Fruit fly (Drosophila melanogaster) whole organism, embryonic: ENCODE data around the gene AlkB.

ENCODE experiments used
- Awh ChIP-seq: fragments of 200-800 bp; sonication (Bioruptor generic); IDR thresholded peaks from 2 replicates; pipeline ENCODE4, ENCODE4 v1.3.6; 2022; ENCODE audit warnings: missing biosample characterization, missing genetic modification characterization
- BEAF-32 ChIP-seq: fragments of 200-800 bp; sonication (Bioruptor generic); optimal IDR thresholded peaks from 3 replicates; lab custom pipeline; 2017; ENCODE audit warnings: missing biosample characterization, missing genetic modification characterization, mild to moderate bottlenecking, moderate library complexity, missing genetic modification reagents
- Bgb ChIP-seq: fragments of 200-800 bp; sonication (Bioruptor generic); IDR thresholded peaks from 2 replicates; pipeline ENCODE4 v1.3.6; 2022; ENCODE audit warnings: missing biosample characterization, missing genetic modification characterization; ENCODE audit not compliant: partially characterized antibody
- Bteb2 ChIP-seq: fragments of 200-800 bp; sonication (Bioruptor generic); optimal IDR thresholded peaks from 2 replicates; lab custom pipeline; 2016; ENCODE audit warnings: missing biosample characterization, missing genetic modification characterization
- CG10565 ChIP-seq: fragments of 200-800 bp; sonication (Bioruptor generic); optimal IDR thresholded peaks from 3 replicates; lab custom pipeline; 2016; ENCODE audit warnings: missing biosample characterization, mild to moderate bottlenecking, missing genetic modification characterization
- CG11456 ChIP-seq: fragments of 200-800 bp; sonication (Bioruptor generic); IDR thresholded peaks from 3 replicates; pipeline ENCODE4 v1.3.6; 2022; ENCODE audit warnings: missing biosample characterization, missing genetic modification characterization
- CG11723 ChIP-seq: fragments of 200-800 bp; sonication (Bioruptor generic); optimal IDR thresholded peaks from 2 replicates; lab custom pipeline; 2017; ENCODE audit warnings: missing biosample characterization, mild to moderate bottlenecking, missing genetic modification characterization
- CG12155 ChIP-seq: fragments of 200-800 bp; sonication (Bioruptor generic); optimal IDR thresholded peaks from 3 replicates; lab custom pipeline; 2016; ENCODE audit warnings: missing biosample characterization, missing genetic modification characterization
- CG13287 ChIP-seq: fragments of 200-800 bp; sonication (Bioruptor generic); IDR thresholded peaks from 2 replicates; pipeline ENCODE4 v1.3.6; 2022; ENCODE audit warnings: missing biosample characterization, missing genetic modification characterization; ENCODE audit not compliant: partially characterized antibody
- CG14014 ChIP-seq: fragments of 200-800 bp; sonication (Bioruptor generic); IDR thresholded peaks from 2 replicates; pipeline ENCODE4 v1.3.6; 2022; ENCODE audit warnings: missing biosample characterization, missing genetic modification characterization
- CG14050 ChIP-seq: fragments of 200-800 bp; sonication (Bioruptor generic); IDR thresholded peaks from 3 replicates; pipeline ENCODE4 v1.3.6; 2022; ENCODE audit warnings: missing biosample characterization, missing genetic modification characterization
- CG14710 ChIP-seq: fragments of 200-800 bp; sonication (Bioruptor generic); optimal IDR thresholded peaks from 3 replicates; lab custom pipeline; 2019; ENCODE audit warnings: missing biosample characterization, mild to moderate bottlenecking, missing genetic modification characterization, moderate library complexity
- CG14965 ChIP-seq: fragments of 200-800 bp; sonication (Bioruptor generic); optimal IDR thresholded peaks from 2 replicates; lab custom pipeline; 2016; ENCODE audit warnings: missing biosample characterization, missing genetic modification characterization, borderline replicate concordance
- CG15073 ChIP-seq: fragments of 200-800 bp; sonication (Bioruptor generic); optimal IDR thresholded peaks from 2 replicates; lab custom pipeline; 2016; ENCODE audit warnings: missing biosample characterization, missing genetic modification characterization
- CG15269 ChIP-seq: fragments of 200-800 bp; sonication (Bioruptor generic); optimal IDR thresholded peaks from 2 replicates; lab custom pipeline; 2018; ENCODE audit warnings: missing biosample characterization, mild to moderate bottlenecking, missing genetic modification characterization, moderate library complexity
- CG17328 ChIP-seq: fragments of 200-800 bp; sonication (Bioruptor generic); IDR thresholded peaks from 2 replicates; pipeline ENCODE4 v1.3.6; 2022; ENCODE audit warnings: missing biosample characterization, missing genetic modification characterization
- CG17568 ChIP-seq: fragments of 200-800 bp; sonication (Bioruptor generic); optimal IDR thresholded peaks from 2 replicates; lab custom pipeline; 2018; ENCODE audit warnings: missing biosample characterization, mild to moderate bottlenecking, missing genetic modification characterization, moderate library complexity
- CG18262 ChIP-seq: fragments of 200-800 bp; optimal IDR thresholded peaks from 3 replicates; lab custom pipeline; 2019; ENCODE audit warnings: missing biosample characterization, mild to moderate bottlenecking, missing genetic modification characterization, moderate library complexity
- CG2712 ChIP-seq: fragments of 200-800 bp; optimal IDR thresholded peaks from 3 replicates; lab custom pipeline; 2019; ENCODE audit warnings: missing biosample characterization, mild to moderate bottlenecking, missing genetic modification characterization, moderate library complexity
- CG32772 ChIP-seq: fragments of 200-800 bp; sonication (Bioruptor generic); IDR thresholded peaks from 2 replicates; pipeline ENCODE4 v1.3.6; 2022; ENCODE audit warnings: missing biosample characterization, missing genetic modification characterization
- CG33557 ChIP-seq: fragments of 200-800 bp; sonication (Bioruptor generic); optimal IDR thresholded peaks from 2 replicates; lab custom pipeline; 2019; ENCODE audit warnings: missing biosample characterization, mild to moderate bottlenecking, missing genetic modification characterization, moderate library complexity
- CG3407 ChIP-seq: fragments of 200-800 bp; sonication (Bioruptor generic); optimal IDR thresholded peaks from 2 replicates; lab custom pipeline; 2018; ENCODE audit warnings: missing biosample characterization, mild to moderate bottlenecking, missing genetic modification characterization
- CG3995 ChIP-seq: fragments of 200-800 bp; sonication (Bioruptor generic); optimal IDR thresholded peaks from 3 replicates; lab custom pipeline; 2016; ENCODE audit warnings: missing biosample characterization, missing genetic modification characterization
- CG4282 ChIP-seq: fragments of 200-800 bp; sonication (Bioruptor generic); optimal IDR thresholded peaks from 2 replicates; lab custom pipeline; 2016; ENCODE audit warnings: missing biosample characterization, missing genetic modification characterization
- CG4360 ChIP-seq: fragments of 200-800 bp; sonication (Bioruptor generic); IDR thresholded peaks from 2 replicates; pipeline ENCODE4 v1.3.6; 2022; ENCODE audit warnings: missing biosample characterization, missing genetic modification characterization
- CG6654 ChIP-seq: fragments of 200-800 bp; sonication (Bioruptor generic); optimal IDR thresholded peaks from 2 replicates; lab custom pipeline; 2017; ENCODE audit warnings: missing biosample characterization, mild to moderate bottlenecking, missing genetic modification characterization
- CG6689 ChIP-seq: fragments of 200-800 bp; sonication (Bioruptor generic); IDR thresholded peaks from 2 replicates; pipeline ENCODE4 v1.3.6; 2022; ENCODE audit warnings: missing biosample characterization, missing genetic modification characterization
- CG7271 ChIP-seq: fragments of 200-800 bp; sonication (Bioruptor generic); optimal IDR thresholded peaks from 2 replicates; lab custom pipeline; 2018; ENCODE audit warnings: missing biosample characterization, mild to moderate bottlenecking, missing genetic modification characterization, moderate library complexity
- E2f2 ChIP-seq: fragments of 200-800 bp; sonication (Bioruptor generic); IDR thresholded peaks from 2 replicates; pipeline ENCODE4 v1.3.6; 2022; ENCODE audit warnings: missing biosample characterization, missing genetic modification characterization
- Hr3 ChIP-seq: fragments of 200-800 bp; sonication (Bioruptor generic); optimal IDR thresholded peaks from 3 replicates; lab custom pipeline; 2016; ENCODE audit warnings: missing biosample characterization, missing genetic modification characterization
- Lim3 ChIP-seq: fragments of 200-800 bp; sonication (Bioruptor generic); IDR thresholded peaks from 2 replicates; pipeline ENCODE4 v1.3.6; 2022; ENCODE audit warnings: missing biosample characterization, missing genetic modification characterization
- Mrtf ChIP-seq: fragments of 200-800 bp; sonication (Bioruptor generic); IDR thresholded peaks from 3 replicates; pipeline ENCODE4 v1.3.6; 2022; ENCODE audit warnings: missing biosample characterization, missing genetic modification characterization
- Myb ChIP-seq: fragments of 200-800 bp; sonication (Bioruptor generic); optimal IDR thresholded peaks from 2 replicates; lab custom pipeline; 2016; ENCODE audit warnings: missing biosample characterization, missing genetic modification characterization
- Opbp ChIP-seq: fragments of 200-800 bp; sonication (Bioruptor generic); IDR thresholded peaks from 3 replicates; pipeline ENCODE4 v1.3.6; 2022; ENCODE audit warnings: missing biosample characterization, missing genetic modification characterization; ENCODE audit not compliant: partially characterized antibody
- Spps ChIP-seq: fragments of 200-800 bp; sonication (Bioruptor generic); optimal IDR thresholded peaks from 2 replicates; lab custom pipeline; 2018; ENCODE audit warnings: missing biosample characterization, mild to moderate bottlenecking, missing genetic modification characterization
- Usf ChIP-seq: fragments of 200-800 bp; sonication (Bioruptor generic); optimal IDR thresholded peaks from 2 replicates; lab custom pipeline; 2017; ENCODE audit warnings: missing genotype, missing biosample characterization, missing genetic modification characterization
- abd-A ChIP-seq: fragments of 200-800 bp; sonication (Bioruptor generic); optimal IDR thresholded peaks from 3 replicates; lab custom pipeline; 2019; ENCODE audit warnings: missing biosample characterization, mild to moderate bottlenecking, missing genetic modification characterization, moderate library complexity
- bbx ChIP-seq: fragments of 200-800 bp; sonication (Bioruptor generic); IDR thresholded peaks from 2 replicates; pipeline ENCODE4 v1.3.6; 2022; ENCODE audit warnings: missing biosample characterization, missing genetic modification characterization; ENCODE audit not compliant: partially characterized antibody
- chm ChIP-seq: fragments of 200-800 bp; sonication (Bioruptor generic); IDR thresholded peaks from 2 replicates; pipeline ENCODE4 v1.3.6; 2022; ENCODE audit warnings: missing biosample characterization, missing genetic modification characterization
- da ChIP-seq: fragments of 200-800 bp; sonication (Bioruptor generic); optimal IDR thresholded peaks from 2 replicates; lab custom pipeline; 2016; ENCODE audit warnings: missing biosample characterization, missing genetic modification characterization
- dan ChIP-seq: fragments of 200-800 bp; sonication (Bioruptor generic); IDR thresholded peaks from 2 replicates; pipeline ENCODE4 v1.3.6; 2022; ENCODE audit warnings: missing biosample characterization, missing genetic modification characterization
- ewg ChIP-seq: fragments of 200-800 bp; sonication (Bioruptor generic); optimal IDR thresholded peaks from 3 replicates; lab custom pipeline; 2017; ENCODE audit warnings: mild to moderate bottlenecking, missing biosample characterization, missing genetic modification reagents, missing genetic modification characterization
- ftz-f1 ChIP-seq: fragments of 200-800 bp; sonication (Bioruptor generic); optimal IDR thresholded peaks from 2 replicates; lab custom pipeline; 2016; ENCODE audit warnings: missing biosample characterization, missing genetic modification characterization
- ken ChIP-seq: fragments of 200-800 bp; sonication (Bioruptor generic); IDR thresholded peaks from 3 replicates; pipeline ENCODE4 v1.3.6; 2022; ENCODE audit warnings: missing biosample characterization, missing genetic modification characterization
- lilli ChIP-seq: fragments of 200-800 bp; sonication (Bioruptor generic); optimal IDR thresholded peaks from 3 replicates; lab custom pipeline; 2016; ENCODE audit warnings: missing biosample characterization, missing genetic modification characterization
- mam ChIP-seq: fragments of 200-800 bp; sonication (Bioruptor generic); optimal IDR thresholded peaks from 3 replicates; lab custom pipeline; 2016; ENCODE audit warnings: missing biosample characterization, missing genetic modification characterization
- nerfin-1 ChIP-seq: fragments of 200-800 bp; sonication (Bioruptor generic); optimal IDR thresholded peaks from 3 replicates; lab custom pipeline; 2019; ENCODE audit warnings: missing biosample characterization, mild to moderate bottlenecking, missing genetic modification characterization, moderate library complexity
- oc ChIP-seq: fragments of 200-800 bp; sonication (Bioruptor generic); optimal IDR thresholded peaks from 2 replicates; lab custom pipeline; 2018; ENCODE audit warnings: missing biosample characterization, mild to moderate bottlenecking, missing genetic modification characterization, moderate library complexity
- slbo ChIP-seq: fragments of 200-800 bp; sonication (Bioruptor generic); IDR thresholded peaks from 2 replicates; pipeline ENCODE4 v1.3.6; 2022; ENCODE audit warnings: missing biosample characterization, missing genetic modification characterization
- slp2 ChIP-seq: fragments of 200-800 bp; sonication (Bioruptor generic); optimal IDR thresholded peaks from 2 replicates; lab custom pipeline; 2016; ENCODE audit warnings: missing biosample characterization, missing genetic modification characterization
- ttk ChIP-seq: fragments of 200-800 bp; sonication (Bioruptor generic); IDR thresholded peaks from 2 replicates; pipeline ENCODE4 v2.1.2; 2022; ENCODE audit warnings: missing biosample characterization, missing genetic modification characterization

AlkB gene

dm6 chrX:15867863-15868262 lies 8.6 kb upstream of the AlkB start, which contains the start of gene Gapdh2 (continued):
- TF ChIP-seq Bteb2 (GFP tag; lab: Kevin White, UChicago) (peak; percentile 99), Usf (peak; percentile 85), CG3995 (GFP tag; lab: Kevin White, UChicago) (peak; percentile 87), slp2 (GFP tag; lab: Kevin White, UChicago) (peak; percentile 95), CG32772 (peak; percentile 98), ken (GFP tag; lab: Robert Waterston, UW) (peak; percentile 98; the same call in 2 of the 3 replicates), CG17328 (GFP tag; lab: Robert Waterston, UW) (peak; percentile 99), E2f2 (peak; percentile 92), CG10565 (GFP tag; lab: Kevin White, UChicago) (peak; percentile 92), chm (GFP tag; lab: Robert Waterston, UW) (peak; percentile 99; the same call in 1 of the 2 replicates), CG12155 (GFP tag; lab: Kevin White, UChicago) (peak; percentile 97), ewg (GFP tag; lab: Kevin White, UChicago) (peak; percentile 97), CG4360 (GFP tag; lab: Robert Waterston, UW) (peak; percentile 87), CG18262 (peak; percentile 99), abd-A (tag; lab: Kevin White, UChicago) (peak; percentile 100), CG6689 (peak; percentile 98), slbo (GFP tag; lab: Robert Waterston, UW) (peak; percentile 99), CG11456 (GFP tag; lab: Robert Waterston, UW) (peak; percentile 98; the same call in 2 of the 3 replicates), CG14050 (peak; percentile 99), bbx (GFP tag; lab: Robert Waterston, UW) (no peak; the same call in 1 of the 2 replicates), lilli (peak; percentile 99), CG15073 (GFP tag; lab: Kevin White, UChicago) (peak; percentile 84), ttk (GFP tag; lab: Robert Waterston, UW) (peak; percentile 98), da (peak; percentile 89), CG17568 (GFP tag; lab: Kevin White, UChicago) (peak; percentile 99), CG11723 (peak; percentile 99), Hr3 (GFP tag; lab: Kevin White, UChicago) (peak; percentile 96), nerfin-1 (peak; percentile 99), CG6654 (GFP tag; lab: Kevin White, UChicago) (peak; percentile 91), CG33557 (peak; percentile 90), CG3407 (GFP tag; lab: Kevin White, UChicago) (peak; percentile 97), Awh (peak; percentile 99), ftz-f1 (peak; percentile 86), CG14014 (peak; percentile 100)

- TF ChIP-seq Myb (GFP tag; lab: Kevin White, UChicago) (no peak), CG4282 (GFP tag; lab: Kevin White, UChicago) (no peak), CG14965 (GFP tag; lab: Kevin White, UChicago) (no peak), CG2712 (tag; lab: Kevin White, UChicago) (peak; percentile 14), mam (GFP tag; lab: Kevin White, UChicago) (no peak), abd-A (tag; lab: Kevin White, UChicago) (peak; percentile 34), CG15269 (tag; lab: Kevin White, UChicago) (no peak), CG7271 (tag; lab: Kevin White, UChicago) (no peak), Spps (tag; lab: Kevin White, UChicago) (no peak), BEAF-32 (peak; percentile 54), Hr3 (GFP tag; lab: Kevin White, UChicago) (no peak), Mrtf (GFP tag; lab: Robert Waterston, UW) (no peak), Opbp (GFP tag; lab: Robert Waterston, UW) (peak; percentile 16; the same call in 1 of the 3 replicates), Lim3 (GFP tag; lab: Robert Waterston, UW) (no peak), Bgb (GFP tag; lab: Robert Waterston, UW) (no peak; the same call in 1 of the 2 replicates), CG14710 (tag; lab: Kevin White, UChicago) (peak; percentile 14), CG3407 (GFP tag; lab: Kevin White, UChicago) (no peak), oc (tag; lab: Kevin White, UChicago) (no peak), dan (no peak), CG13287 (GFP tag; lab: Robert Waterston, UW) (peak; percentile 42; the same call in 1 of the 2 replicates)
Measured at dm6 chrX:15866799-15867412, 7.6 kb upstream of the AlkB start.
